Fruit fly (Drosophila melanogaster) S2 (cell line): Measurements from ENCODE around the gene cDIP.

Experiments used
- CG8478 ChIP-seq: fragments of >200 bp; optimal IDR thresholded peaks from 2 replicates; lab custom pipeline; 2018
- CTCF ChIP-seq, 2 experiments: fragments of >200 bp; optimal IDR thresholded peaks; 2 replicates each; lab custom pipeline; 2018

cDIP gene

dm6 chr3R:21161042-21161532 is at the start of gene cDIP:
TSS of gene cDIP (minus strand) at chr3R:21161092.
- TF ChIP-seq CG8478 (no peak), CTCF (optimal IDR thresholded peaks at IDR 0.05; lab: Kevin White, UChicago) (no peak)

dm6 chr3R:21210081-21210480 is 49.2 kb upstream of the cDIP start:
- TF ChIP-seq CG8478: no peak
- no peak for TF ChIP-seq CTCF (optimal IDR thresholded peaks at IDR 0.05; lab: Kevin White, UChicago)

- TF ChIP-seq CTCF (optimal IDR thresholded peaks at IDR 0.05; lab: Kevin White, UChicago) (no peak), CG8478 (no peak)
These were observed 45.9 kb upstream of the cDIP start for dm6 chr3R:21206802-21207238.

- TF ChIP-seq CTCF (optimal IDR thresholded peaks at IDR 0.05; lab: Kevin White, UChicago) (no peak), CG8478 (no peak)
These were observed 45.4 kb upstream of the cDIP start for dm6 chr3R:21206327-21206728.

- TF ChIP-seq CTCF (optimal IDR thresholded peaks at IDR 0.05; lab: Kevin White, UChicago) (no peak), CG8478 (no peak)
These were observed 44.9 kb upstream of the cDIP start for dm6 chr3R:21205680-21206326.

dm6 chr3R:21204500-21205167 is 43.7 kb upstream of the cDIP start:
- TF ChIP-seq CG8478 (no peak), CTCF (optimal IDR thresholded peaks at IDR 0.05; lab: Kevin White, UChicago) (no peak)

dm6 chr3R:21203660-21204499 is 43.0 kb upstream of the cDIP start:
- TF ChIP-seq CG8478: no peak
- TF ChIP-seq CTCF (optimal IDR thresholded peaks at IDR 0.05; lab: Kevin White, UChicago): no peak

dm6 chr3R:21203135-21203534 is 42.2 kb upstream of the cDIP start:
- TF ChIP-seq CG8478 (no peak), CTCF (optimal IDR thresholded peaks at IDR 0.05; lab: Kevin White, UChicago) (peak in 1 of 2 experiments; percentile 33)

- TF ChIP-seq CTCF (optimal IDR thresholded peaks at IDR 0.05; lab: Kevin White, UChicago): no peak
- no peak for TF ChIP-seq CG8478
These were observed 40.7 kb upstream of the cDIP start for dm6 chr3R:21201627-21202026.

- TF ChIP-seq CG8478 (no peak), CTCF (optimal IDR thresholded peaks at IDR 0.05; lab: Kevin White, UChicago) (no peak)
These were observed 39.1 kb upstream of the cDIP start for dm6 chr3R:21199953-21200368.

dm6 chr3R:21199085-21199899 is 38.4 kb upstream of the cDIP start:
- TF ChIP-seq CTCF (optimal IDR thresholded peaks at IDR 0.05; lab: Kevin White, UChicago): no peak
- no peak for TF ChIP-seq CG8478

- TF ChIP-seq CTCF (optimal IDR thresholded peaks at IDR 0.05; lab: Kevin White, UChicago) (no peak), CG8478 (no peak)
These were observed 37.2 kb upstream of the cDIP start for dm6 chr3R:21198073-21198472.

dm6 chr3R:21197566-21197965 is 36.7 kb upstream of the cDIP start:
- no peak for TF ChIP-seq CTCF (optimal IDR thresholded peaks at IDR 0.05; lab: Kevin White, UChicago)

- TF ChIP-seq CTCF (optimal IDR thresholded peaks at IDR 0.05; lab: Kevin White, UChicago) (no peak), CG8478 (no peak)
These were observed 34.5 kb upstream of the cDIP start for dm6 chr3R:21195210-21195967.
